Fruit fly (Drosophila melanogaster) whole organism, embryonic: ENCODE results near the gene CG18095.

Experiments used
- B-H2 ChIP-seq: fragments of 200-800 bp; sonication (Bioruptor generic); optimal IDR thresholded peaks from 2 replicates; lab custom pipeline; 2018; ENCODE audit warnings: missing biosample characterization, mild to moderate bottlenecking, missing genetic modification characterization
- CG12104 ChIP-seq: fragments of 200-800 bp; sonication (Bioruptor generic); optimal IDR thresholded peaks from 3 replicates; lab custom pipeline; 2016; ENCODE audit warnings: missing biosample characterization, missing genetic modification characterization
- CG12942 ChIP-seq: fragments of 200-800 bp; sonication (Bioruptor generic); optimal IDR thresholded peaks from 3 replicates; lab custom pipeline; 2016; ENCODE audit warnings: missing biosample characterization, missing genetic modification characterization
- CG13624 ChIP-seq: fragments of 200-800 bp; sonication (Bioruptor generic); optimal IDR thresholded peaks from 2 replicates; lab custom pipeline; 2016; ENCODE audit warnings: missing biosample characterization, missing genetic modification characterization
- CG31224 ChIP-seq: fragments of 200-800 bp; sonication (Bioruptor generic); IDR thresholded peaks from 2 replicates; pipeline ENCODE4 v1.3.6; 2022; ENCODE audit warnings: missing biosample characterization, missing genetic modification characterization
- CG3163 ChIP-seq: fragments of 200-800 bp; sonication (Bioruptor generic); optimal IDR thresholded peaks from 3 replicates; lab custom pipeline; 2016; ENCODE audit warnings: missing biosample characterization, missing genetic modification characterization
- D19A ChIP-seq: fragments of 200-800 bp; optimal IDR thresholded peaks from 3 replicates; lab custom pipeline; 2019; ENCODE audit warnings: missing biosample characterization, mild to moderate bottlenecking, missing genetic modification characterization, moderate library complexity
- Opbp ChIP-seq: fragments of 200-800 bp; sonication (Bioruptor generic); IDR thresholded peaks from 3 replicates; pipeline ENCODE4 v1.3.6; 2022; ENCODE audit warnings: missing biosample characterization, missing genetic modification characterization; ENCODE audit not compliant: partially characterized antibody
- PHDP ChIP-seq: fragments of 200-800 bp; sonication (Bioruptor generic); optimal IDR thresholded peaks from 3 replicates; lab custom pipeline; 2018; ENCODE audit warnings: missing biosample characterization, mild to moderate bottlenecking, missing genetic modification characterization, moderate library complexity
- YL-1 ChIP-seq: fragments of 200-800 bp; sonication (Bioruptor generic); optimal IDR thresholded peaks from 3 replicates; lab custom pipeline; 2017; ENCODE audit warnings: missing biosample characterization, mild to moderate bottlenecking, missing genetic modification characterization
- pho ChIP-seq: fragments of 200-800 bp; sonication (Bioruptor generic); optimal IDR thresholded peaks from 2 replicates; lab custom pipeline; 2016; ENCODE audit warnings: missing biosample characterization, missing genetic modification characterization
- twi ChIP-seq: fragments of 200-800 bp; optimal IDR thresholded peaks from 2 replicates; lab custom pipeline; 2019; ENCODE audit warnings: missing biosample characterization, mild to moderate bottlenecking, missing genetic modification characterization, moderate library complexity

DNA sequence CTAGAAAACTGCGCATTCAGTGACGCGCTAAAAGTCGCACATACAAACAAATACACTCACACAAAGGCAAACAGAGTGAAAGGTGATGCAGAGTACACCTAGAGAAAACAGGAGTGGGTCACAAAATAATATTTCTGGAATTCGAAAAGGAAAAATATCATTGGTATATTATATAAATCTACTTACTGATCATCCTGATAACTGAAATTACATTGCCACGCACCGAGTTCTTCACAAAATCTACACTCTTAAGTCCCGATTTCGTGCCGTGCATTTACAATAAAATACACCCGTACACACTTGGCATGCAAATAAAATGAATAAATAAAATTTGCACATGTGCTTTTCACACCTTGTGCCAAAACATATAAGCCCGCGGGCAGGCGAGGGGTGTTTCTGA is 38.8 kb upstream of the CG18095 start:
- TF ChIP-seq CG13624 (GFP tag; lab: Kevin White, UChicago) (no peak), pho (GFP tag; lab: Kevin White, UChicago) (no peak), D19A (tag; lab: Kevin White, UChicago) (no peak), B-H2 (no peak), YL-1 (GFP tag; lab: Kevin White, UChicago) (no peak), CG12942 (GFP tag; lab: Kevin White, UChicago) (no peak), Opbp (GFP tag; lab: Robert Waterston, UW) (no peak), CG12104 (no peak), CG31224 (GFP tag; lab: Robert Waterston, UW) (no peak), twi (tag; lab: Kevin White, UChicago) (no peak), PHDP (tag; lab: Kevin White, UChicago) (no peak), CG3163 (GFP tag; lab: Kevin White, UChicago) (no peak)
